Fruit fly (Drosophila melanogaster) whole organism, adult: ENCODE measurements around the gene CG14968.
A peak's percentile ranks its signal among the peaks of the same experiment; 100 is the strongest.

Source experiments
- CG11617 ChIP-seq: fragments of 200-800 bp; sonication (Bioruptor generic); optimal IDR thresholded peaks from 2 replicates; lab custom pipeline; 2017; ENCODE audit warnings: mild to moderate bottlenecking, missing biosample characterization, missing genetic modification reagents, missing genetic modification characterization
- CG12768 ChIP-seq: fragments of 200-800 bp; sonication (Bioruptor generic); optimal IDR thresholded peaks from 2 replicates; lab custom pipeline; 2017; ENCODE audit warnings: missing biosample characterization, missing genetic modification characterization, mild to moderate bottlenecking, moderate library complexity, missing genetic modification reagents
- CG14711 ChIP-seq: fragments of 200-800 bp; sonication (Bioruptor generic); optimal IDR thresholded peaks from 2 replicates; lab custom pipeline; 2018; ENCODE audit warnings: missing biosample characterization, mild to moderate bottlenecking, missing genetic modification characterization, moderate library complexity
- CG1620 ChIP-seq: fragments of 200-800 bp; sonication (Bioruptor generic); optimal IDR thresholded peaks from 2 replicates; lab custom pipeline; 2016; ENCODE audit warnings: missing biosample characterization, missing genetic modification characterization
- CG33017 ChIP-seq: fragments of 200-800 bp; sonication (Bioruptor generic); optimal IDR thresholded peaks from 2 replicates; lab custom pipeline; 2018; ENCODE audit warnings: missing biosample characterization, mild to moderate bottlenecking, missing genetic modification characterization, moderate library complexity
- CG5204 ChIP-seq: fragments of 200-800 bp; sonication (Bioruptor generic); optimal IDR thresholded peaks from 2 replicates; lab custom pipeline; 2016; ENCODE audit warnings: missing biosample characterization, missing genetic modification characterization
- CG7045 ChIP-seq: fragments of 200-800 bp; sonication (Bioruptor generic); optimal IDR thresholded peaks from 2 replicates; lab custom pipeline; 2017; ENCODE audit warnings: missing biosample characterization, mild to moderate bottlenecking, missing genetic modification characterization
- CG7101 ChIP-seq: fragments of 200-800 bp; sonication (Bioruptor generic); optimal IDR thresholded peaks from 2 replicates; lab custom pipeline; 2018; ENCODE audit warnings: missing biosample characterization, mild to moderate bottlenecking, missing genetic modification characterization, moderate library complexity
- Clk ChIP-seq: fragments of 200-800 bp; sonication (Bioruptor generic); optimal IDR thresholded peaks from 2 replicates; lab custom pipeline; 2017; ENCODE audit warnings: missing biosample characterization, missing genetic modification characterization
- Crg-1 ChIP-seq: fragments of 200-800 bp; sonication (Bioruptor generic); optimal IDR thresholded peaks from 2 replicates; lab custom pipeline; 2016; ENCODE audit warnings: missing biosample characterization, missing genetic modification characterization
- Hr96 ChIP-seq: fragments of 200-800 bp; sonication (Bioruptor generic); optimal IDR thresholded peaks from 2 replicates; lab custom pipeline; 2016; ENCODE audit warnings: missing biosample characterization, missing genetic modification characterization
- Mnt ChIP-seq: fragments of 200-800 bp; sonication (Bioruptor generic); optimal IDR thresholded peaks from 2 replicates; lab custom pipeline; 2016; ENCODE audit warnings: missing biosample characterization, mild to moderate bottlenecking, missing genetic modification characterization
- bab1 ChIP-seq: fragments of 200-800 bp; sonication (Bioruptor generic); optimal IDR thresholded peaks from 3 replicates; lab custom pipeline; 2019; ENCODE audit warnings: missing biosample characterization, mild to moderate bottlenecking, missing genetic modification characterization, moderate library complexity
- cic ChIP-seq: fragments of 200-800 bp; sonication (Bioruptor generic); optimal IDR thresholded peaks from 2 replicates; lab custom pipeline; 2017; ENCODE audit warnings: missing biosample characterization, mild to moderate bottlenecking, missing genetic modification characterization, moderate library complexity
- cnc ChIP-seq, 2 experiments: fragments of >200 bp; optimal IDR thresholded peaks; 2 replicates each; lab custom pipeline; 2017
- kay ChIP-seq: fragments of 200-800 bp; sonication (Bioruptor generic); peaks from one replicate; lab custom pipeline; 2016; ENCODE audit warnings: missing biosample characterization, missing genetic modification characterization, borderline replicate concordance
- ovo ChIP-seq: fragments of 200-800 bp; sonication (Bioruptor generic); optimal IDR thresholded peaks from 2 replicates; lab custom pipeline; 2016; ENCODE audit warnings: missing biosample characterization, missing genetic modification characterization
- pad ChIP-seq: fragments of 200-800 bp; sonication (Bioruptor generic); optimal IDR thresholded peaks from 3 replicates; lab custom pipeline; 2017; ENCODE audit warnings: missing biosample characterization, missing genetic modification characterization, mild to moderate bottlenecking, moderate library complexity, missing genetic modification reagents
- tj ChIP-seq: fragments of 200-800 bp; sonication (Bioruptor generic); optimal IDR thresholded peaks from 3 replicates; lab custom pipeline; 2017; ENCODE audit warnings: missing biosample characterization, mild to moderate bottlenecking, missing genetic modification characterization, moderate library complexity
- toe ChIP-seq: fragments of 200-800 bp; sonication (Bioruptor generic); optimal IDR thresholded peaks from 2 replicates; lab custom pipeline; 2016; ENCODE audit warnings: missing biosample characterization, missing genetic modification characterization

The CG14968 gene

dm6 chr3L:3303087-3303526 is at the start of gene CG14968:
CG14968 (minus strand) TSS chr3L:3303112.
- peak; percentile 81 for TF ChIP-seq toe (GFP tag; lab: Kevin White, UChicago)
- peak; percentile 90 for TF ChIP-seq CG7045 (GFP tag; lab: Kevin White, UChicago)
- TF ChIP-seq CG5204 = peak; percentile 85
- peak; percentile 92 for TF ChIP-seq CG12768 (GFP tag; lab: Kevin White, UChicago)
- peak; percentile 89 for TF ChIP-seq CG11617 (GFP tag; lab: Kevin White, UChicago)
- no peak for TF ChIP-seq cnc (optimal IDR thresholded peaks at IDR 0.05; lab: Kevin White, UChicago)
- peak; percentile 93 for TF ChIP-seq CG14711 (tag; lab: Kevin White, UChicago)
- peak; percentile 40 for TF ChIP-seq cic (GFP tag; lab: Kevin White, UChicago)
- TF ChIP-seq CG33017 (tag; lab: Kevin White, UChicago) = peak; percentile 93
- TF ChIP-seq CG1620 (GFP tag; lab: Kevin White, UChicago) = peak; percentile 80
- peak; percentile 94 for TF ChIP-seq kay (GFP tag; lab: Kevin White, UChicago)
- peak; percentile 85 for TF ChIP-seq Crg-1 (GFP tag; lab: Kevin White, UChicago)
- TF ChIP-seq pad (GFP tag; lab: Kevin White, UChicago) = peak; percentile 70
- TF ChIP-seq CG7101 (tag; lab: Kevin White, UChicago) = peak; percentile 94
- peak; percentile 80 for TF ChIP-seq Hr96 (GFP tag; lab: Kevin White, UChicago)
- peak; percentile 86 for TF ChIP-seq Clk (GFP tag; lab: Kevin White, UChicago)
- peak; percentile 56 for TF ChIP-seq tj (GFP tag; lab: Kevin White, UChicago)
- TF ChIP-seq ovo (GFP tag; lab: Kevin White, UChicago) = peak; percentile 65
- peak; percentile 96 for TF ChIP-seq bab1 (GFP tag; lab: Kevin White, UChicago)
- TF ChIP-seq Mnt (GFP tag; lab: Kevin White, UChicago) = peak; percentile 62

- TF ChIP-seq Crg-1 (GFP tag; lab: Kevin White, UChicago) (no peak), CG7045 (GFP tag; lab: Kevin White, UChicago) (no peak), cnc (optimal IDR thresholded peaks at IDR 0.05; lab: Kevin White, UChicago) (no peak), CG7101 (tag; lab: Kevin White, UChicago) (no peak), CG5204 (no peak), CG14711 (tag; lab: Kevin White, UChicago) (no peak), cic (GFP tag; lab: Kevin White, UChicago) (no peak), pad (GFP tag; lab: Kevin White, UChicago) (no peak), CG1620 (GFP tag; lab: Kevin White, UChicago) (no peak), CG33017 (tag; lab: Kevin White, UChicago) (no peak), ovo (GFP tag; lab: Kevin White, UChicago) (no peak), CG11617 (GFP tag; lab: Kevin White, UChicago) (no peak), Hr96 (GFP tag; lab: Kevin White, UChicago) (no peak), CG12768 (GFP tag; lab: Kevin White, UChicago) (no peak), tj (GFP tag; lab: Kevin White, UChicago) (no peak), toe (GFP tag; lab: Kevin White, UChicago) (no peak), Clk (GFP tag; lab: Kevin White, UChicago) (no peak), Mnt (GFP tag; lab: Kevin White, UChicago) (no peak), kay (GFP tag; lab: Kevin White, UChicago) (no peak), bab1 (GFP tag; lab: Kevin White, UChicago) (no peak)
These were observed 49.6 kb upstream of the CG14968 start for dm6 chr3L:3352516-3352915.

dm6 chr3L:3351814-3352359 is 49.0 kb upstream of the CG14968 start:
- no peak for TF ChIP-seq kay (GFP tag; lab: Kevin White, UChicago)

dm6 chr3L:3350572-3351343 is 47.8 kb upstream of the CG14968 start:
- TF ChIP-seq bab1 (GFP tag; lab: Kevin White, UChicago) (peak; percentile 3), ovo (GFP tag; lab: Kevin White, UChicago) (no peak), tj (GFP tag; lab: Kevin White, UChicago) (no peak)

- TF ChIP-seq cic (GFP tag; lab: Kevin White, UChicago) (no peak), Mnt (GFP tag; lab: Kevin White, UChicago) (no peak), toe (GFP tag; lab: Kevin White, UChicago) (no peak), CG12768 (GFP tag; lab: Kevin White, UChicago) (no peak), CG11617 (GFP tag; lab: Kevin White, UChicago) (no peak), Clk (GFP tag; lab: Kevin White, UChicago) (no peak), CG7101 (tag; lab: Kevin White, UChicago) (no peak), CG33017 (tag; lab: Kevin White, UChicago) (no peak), tj (GFP tag; lab: Kevin White, UChicago) (no peak), Crg-1 (GFP tag; lab: Kevin White, UChicago) (no peak), cnc (optimal IDR thresholded peaks at IDR 0.05; lab: Kevin White, UChicago) (no peak), ovo (GFP tag; lab: Kevin White, UChicago) (no peak), kay (GFP tag; lab: Kevin White, UChicago) (no peak), pad (GFP tag; lab: Kevin White, UChicago) (no peak), CG5204 (no peak), CG14711 (tag; lab: Kevin White, UChicago) (no peak)
These were observed 46.9 kb upstream of the CG14968 start for dm6 chr3L:3349825-3350123.
